Fruit fly (Drosophila melanogaster) ovary, adult (tissue): ENCODE measurements around the gene CG5131.

ENCODE experiments used
- CG17801 ChIP-seq: fragments of 200-800 bp; optimal IDR thresholded peaks from 2 replicates; lab custom pipeline; 2019; ENCODE audit warnings: missing biosample characterization, mild to moderate bottlenecking, missing genetic modification characterization, moderate library complexity; ENCODE audit not compliant: partially characterized antibody

The CG5131 gene

DNA sequence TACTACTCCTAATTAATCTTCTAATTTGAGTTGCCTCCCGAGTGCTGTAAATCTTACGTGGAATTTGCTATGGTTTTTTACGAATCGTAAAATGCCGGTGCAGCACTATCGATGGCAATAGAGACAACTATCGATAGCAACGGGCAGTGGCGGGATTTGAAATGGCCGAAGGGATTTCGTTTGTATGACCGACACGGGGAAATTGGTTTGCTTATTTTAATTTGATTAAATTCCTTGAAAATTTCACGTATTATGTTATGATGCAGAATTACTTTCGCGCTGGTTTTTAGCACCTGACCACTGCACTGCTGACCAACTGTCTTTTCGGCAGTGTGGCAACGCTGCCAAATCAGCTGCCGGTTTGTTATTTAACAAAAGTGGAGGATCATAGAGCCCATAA is at the start of gene CG5131, which contains the start of gene GCS2beta:
Gene CG5131 (plus strand): TSS at position 328 of the 400 bp plus-strand sequence.
Gene GCS2beta (minus strand): TSS at position 134 of the 400 bp plus-strand sequence.
- peak; percentile 84 for TF ChIP-seq CG17801 (GFP tag; lab: Kevin White, UChicago)

DNA sequence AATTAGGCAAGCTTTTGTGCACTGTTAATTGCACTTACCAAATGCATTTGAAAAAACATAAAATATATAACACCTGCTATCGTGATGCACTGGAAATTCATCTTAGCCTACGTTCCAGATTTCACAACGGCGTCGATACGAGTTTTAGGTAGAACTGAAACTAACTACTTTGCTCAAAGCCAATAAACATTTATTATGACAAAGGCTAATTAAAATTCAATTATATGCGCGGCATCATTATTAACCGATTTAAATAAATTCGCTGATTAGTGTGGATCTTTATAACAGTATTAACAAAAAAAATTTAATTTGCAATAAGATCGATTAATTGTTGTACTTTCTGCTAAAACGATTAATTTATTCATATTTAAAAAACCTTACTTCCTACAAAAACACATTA is 47.8 kb upstream of the CG5131 start, which contains the start of gene CG33928:
Gene CG33928 (minus strand): TSS at position 101 of the 400 bp plus-strand sequence.
- TF ChIP-seq CG17801 (GFP tag; lab: Kevin White, UChicago) = no peak

DNA sequence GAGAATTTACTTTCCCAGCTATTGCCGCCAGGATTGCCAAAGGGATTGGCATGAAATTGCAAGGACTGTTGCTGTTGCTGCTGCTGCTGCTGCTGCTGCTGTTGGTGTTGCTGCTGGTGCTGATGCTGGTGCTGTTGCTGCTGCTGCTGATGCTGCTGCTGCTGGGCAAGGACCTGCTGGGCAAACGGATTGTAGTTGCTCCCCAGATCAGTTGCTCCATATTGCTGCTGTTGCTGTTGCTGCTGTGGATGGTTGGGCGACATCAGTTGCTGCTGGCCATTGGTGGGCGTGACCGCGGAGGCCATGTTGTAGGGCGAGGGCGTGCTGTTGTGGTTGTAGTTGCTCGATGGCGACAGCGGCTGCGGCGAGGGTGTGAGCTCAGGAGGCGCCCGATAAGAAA is 46.7 kb upstream of the CG5131 start:
- TF ChIP-seq CG17801 (GFP tag; lab: Kevin White, UChicago) = no peak

DNA sequence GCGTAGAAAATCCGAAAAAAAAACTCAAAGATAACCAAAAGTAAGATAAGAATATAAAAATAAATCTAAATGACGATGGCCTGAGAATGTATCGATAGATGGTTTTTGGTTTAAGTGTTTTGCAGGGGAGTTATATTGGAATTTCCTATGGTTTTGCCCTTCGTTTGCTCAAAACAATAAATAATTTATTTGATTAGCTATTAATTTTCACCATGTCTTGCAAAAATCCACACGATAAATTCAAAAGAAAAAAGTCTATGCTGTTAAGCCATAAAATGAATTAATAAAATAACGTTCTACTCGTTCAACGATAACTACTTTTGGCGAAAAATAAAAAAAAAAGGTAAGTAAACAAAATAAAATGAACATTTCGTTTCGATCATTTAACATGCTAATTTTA is 37.2 kb upstream of the CG5131 start:
- TF ChIP-seq CG17801 (GFP tag; lab: Kevin White, UChicago) = no peak

DNA sequence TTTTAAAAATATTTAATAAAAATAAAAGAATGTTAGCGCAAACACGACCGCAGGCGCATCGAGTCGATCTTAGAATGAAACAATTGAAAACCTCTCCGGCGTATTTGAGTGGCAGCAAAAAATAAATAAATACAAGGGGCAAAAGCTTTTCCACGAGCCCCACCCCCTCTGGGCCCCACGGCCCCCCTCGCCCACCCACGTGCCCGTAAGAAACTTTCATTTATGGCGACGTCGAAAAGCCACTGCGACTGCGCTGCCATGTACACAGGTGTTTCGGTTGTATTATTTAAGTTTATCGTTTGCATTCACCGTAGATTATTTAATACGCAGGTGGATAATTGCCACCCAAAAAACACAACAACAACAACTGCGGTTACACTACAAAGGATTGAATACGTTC is 35.9 kb upstream of the CG5131 start:
- TF ChIP-seq CG17801 (GFP tag; lab: Kevin White, UChicago) = no peak

DNA sequence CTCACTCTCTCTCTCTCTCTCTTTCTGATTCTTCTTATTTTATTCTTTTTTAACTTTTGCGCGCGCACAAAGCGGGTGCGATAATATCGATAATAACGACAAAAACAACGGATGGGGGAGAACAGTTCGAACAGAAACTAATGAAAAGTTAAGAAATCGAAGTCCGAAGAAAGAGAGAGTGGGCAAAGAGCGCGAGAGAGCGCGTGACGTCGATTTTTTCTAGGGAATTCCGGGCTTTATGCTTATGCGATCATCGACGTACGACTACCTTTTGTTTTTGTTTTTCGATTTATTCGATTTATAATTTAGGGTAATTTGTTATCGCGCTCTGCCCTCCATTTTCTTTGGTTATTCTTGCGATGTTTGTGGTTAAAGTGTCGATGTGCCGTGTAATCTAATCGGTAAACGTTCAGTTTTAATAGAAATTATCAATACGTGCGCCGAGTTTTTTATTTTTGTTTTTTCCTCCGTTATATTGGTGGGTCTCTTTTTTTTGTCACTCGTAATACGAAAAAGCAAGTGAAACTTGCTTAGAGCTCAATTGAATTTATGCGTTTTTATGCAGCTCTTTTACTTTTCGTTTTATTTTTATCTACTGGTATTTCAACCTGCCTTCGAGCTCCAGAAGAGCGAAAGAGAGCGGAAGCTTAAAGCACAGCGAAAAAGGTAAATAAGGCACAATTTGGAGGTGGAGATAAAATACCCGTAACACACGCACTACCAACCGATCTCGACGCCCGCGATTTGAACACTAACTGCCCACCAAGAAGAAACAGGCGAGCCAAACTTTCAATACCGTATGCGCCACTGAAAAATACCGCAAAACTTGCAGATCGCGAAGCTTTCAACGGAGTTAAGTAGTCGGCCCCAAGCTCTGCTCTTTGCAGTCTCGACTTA is 34.4 kb upstream of the CG5131 start, which contains the start of gene dl:
Gene dl (minus strand): TSS at position 757 of the 897 bp plus-strand sequence.
- TF ChIP-seq CG17801 (GFP tag; lab: Kevin White, UChicago) = no peak

DNA sequence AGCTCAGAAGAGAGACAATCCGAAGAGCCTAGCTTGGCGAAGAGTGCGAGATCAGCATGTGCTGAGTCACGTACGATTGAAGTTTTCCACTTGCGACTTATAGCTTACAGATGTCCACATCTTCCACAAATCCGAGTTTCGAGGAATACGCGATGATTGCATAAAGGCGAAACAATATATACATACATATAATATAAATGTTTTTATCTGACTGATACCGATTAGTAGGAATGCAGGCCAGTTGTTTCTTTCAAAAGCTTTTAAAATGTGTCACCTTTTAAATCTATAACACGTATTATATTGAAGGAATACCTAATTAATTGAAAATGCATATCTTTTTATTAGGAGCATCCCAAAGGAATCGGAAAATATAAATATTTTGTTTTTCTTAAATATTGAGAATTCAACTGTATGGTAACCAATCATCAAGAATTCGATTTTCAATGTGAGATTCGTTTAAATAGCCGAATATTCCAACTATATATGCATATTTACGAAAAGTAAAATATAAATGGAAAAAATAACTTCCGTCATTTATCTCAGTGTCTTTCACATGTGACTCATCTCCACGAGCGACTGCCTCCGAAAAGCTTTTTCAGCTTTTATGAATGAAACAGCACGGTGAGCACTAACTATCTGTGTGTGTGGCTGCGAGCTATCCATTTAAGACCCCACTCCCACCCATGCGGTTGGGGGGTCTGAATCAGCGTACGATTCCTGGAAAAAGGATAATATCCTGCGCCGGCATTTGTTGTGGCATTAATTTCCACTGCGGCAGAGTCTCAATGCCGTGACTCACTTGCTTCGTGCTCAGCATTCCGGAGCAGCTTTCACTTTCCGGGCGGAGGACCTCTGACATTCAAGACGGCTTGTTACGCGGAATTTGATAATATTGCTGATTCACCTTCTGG is 33.5 kb upstream of the CG5131 start:
- peak; percentile 19 for TF ChIP-seq CG17801 (GFP tag; lab: Kevin White, UChicago)

DNA sequence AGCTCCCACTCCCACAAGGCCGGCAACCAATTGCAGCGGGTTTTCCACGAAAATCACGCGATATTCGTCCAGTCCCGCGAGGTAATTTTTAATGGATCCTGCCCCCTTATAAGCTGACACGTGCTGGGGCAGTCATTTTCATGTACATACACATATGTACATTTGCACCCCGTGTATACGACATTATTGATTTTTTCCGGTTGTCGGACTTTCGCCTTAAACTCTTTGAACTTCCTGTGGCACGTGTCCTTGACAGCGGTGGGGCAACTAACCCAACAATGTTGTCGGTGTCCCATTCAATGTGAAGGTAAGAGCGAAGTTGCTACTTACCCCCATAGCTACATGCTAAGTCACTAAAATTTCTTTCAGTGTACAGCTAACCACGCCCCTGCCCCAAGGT is 32.2 kb upstream of the CG5131 start:
- TF ChIP-seq CG17801 (GFP tag; lab: Kevin White, UChicago) = no peak

DNA sequence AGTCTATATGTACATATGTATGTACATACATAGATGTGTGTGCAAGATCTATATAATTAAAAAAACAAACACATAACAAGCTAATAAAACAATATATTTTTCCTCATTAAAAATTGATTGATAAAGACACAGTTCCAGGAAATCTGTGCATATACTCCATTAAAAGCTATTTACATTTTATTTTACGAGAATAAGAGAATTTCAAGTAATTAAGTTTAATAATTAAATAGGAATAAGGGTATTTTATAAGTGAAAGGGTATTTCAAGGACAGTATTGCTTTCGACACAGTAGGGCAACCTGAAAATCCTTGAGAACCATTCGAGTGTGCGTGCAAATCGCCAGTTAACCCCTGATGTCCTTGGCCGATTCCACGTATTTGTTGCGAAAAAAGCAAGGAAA is 31.7 kb upstream of the CG5131 start, which contains the start of gene CG5050:
Gene CG5050 (plus strand): TSS at position 301 of the 400 bp plus-strand sequence.
- no peak for TF ChIP-seq CG17801 (GFP tag; lab: Kevin White, UChicago)

DNA sequence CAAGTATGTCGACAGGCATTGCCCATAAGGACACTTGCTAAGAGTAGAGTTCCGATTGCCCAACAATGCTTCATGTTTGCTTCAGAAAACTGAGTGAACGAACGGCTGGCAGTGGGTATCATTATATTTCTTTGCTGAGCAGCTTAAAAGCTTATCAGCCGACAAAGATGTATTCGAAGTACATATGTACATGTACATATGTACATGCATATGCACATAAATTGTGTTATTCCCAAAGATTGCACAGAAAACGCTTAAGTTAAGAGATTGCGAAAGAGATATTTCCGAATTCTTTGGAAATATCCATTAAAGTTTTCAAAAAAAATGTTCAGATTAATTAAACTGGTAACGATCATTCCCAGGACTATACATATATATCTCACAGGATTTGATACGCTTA is 28.5 kb upstream of the CG5131 start, which contains the start of gene SPH93:
Gene SPH93 (minus strand): TSS at position 101 of the 400 bp plus-strand sequence.
- TF ChIP-seq CG17801 (GFP tag; lab: Kevin White, UChicago) = no peak

DNA sequence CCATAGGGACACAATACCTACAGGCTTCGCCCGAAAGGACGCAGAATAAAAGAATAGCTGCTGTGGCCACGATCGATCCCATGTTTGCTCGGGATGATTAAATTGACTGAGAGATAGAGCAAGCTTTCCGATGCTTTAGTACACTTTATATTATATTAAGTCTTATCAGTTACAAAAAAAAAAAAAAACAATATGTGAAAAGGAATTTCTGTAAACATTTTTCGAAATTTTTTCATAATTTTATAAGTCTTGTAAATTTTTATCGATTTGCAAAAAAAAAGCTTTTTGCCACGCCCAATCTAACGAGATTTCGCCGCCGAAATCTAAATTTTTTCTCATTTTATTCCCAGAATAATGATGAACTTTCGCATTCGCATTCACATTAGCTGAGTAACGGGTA is 26.4 kb upstream of the CG5131 start, which contains the start of gene CG18563:
Gene CG18563 (minus strand): TSS at position 101 of the 400 bp plus-strand sequence.
- TF ChIP-seq CG17801 (GFP tag; lab: Kevin White, UChicago) = no peak

DNA sequence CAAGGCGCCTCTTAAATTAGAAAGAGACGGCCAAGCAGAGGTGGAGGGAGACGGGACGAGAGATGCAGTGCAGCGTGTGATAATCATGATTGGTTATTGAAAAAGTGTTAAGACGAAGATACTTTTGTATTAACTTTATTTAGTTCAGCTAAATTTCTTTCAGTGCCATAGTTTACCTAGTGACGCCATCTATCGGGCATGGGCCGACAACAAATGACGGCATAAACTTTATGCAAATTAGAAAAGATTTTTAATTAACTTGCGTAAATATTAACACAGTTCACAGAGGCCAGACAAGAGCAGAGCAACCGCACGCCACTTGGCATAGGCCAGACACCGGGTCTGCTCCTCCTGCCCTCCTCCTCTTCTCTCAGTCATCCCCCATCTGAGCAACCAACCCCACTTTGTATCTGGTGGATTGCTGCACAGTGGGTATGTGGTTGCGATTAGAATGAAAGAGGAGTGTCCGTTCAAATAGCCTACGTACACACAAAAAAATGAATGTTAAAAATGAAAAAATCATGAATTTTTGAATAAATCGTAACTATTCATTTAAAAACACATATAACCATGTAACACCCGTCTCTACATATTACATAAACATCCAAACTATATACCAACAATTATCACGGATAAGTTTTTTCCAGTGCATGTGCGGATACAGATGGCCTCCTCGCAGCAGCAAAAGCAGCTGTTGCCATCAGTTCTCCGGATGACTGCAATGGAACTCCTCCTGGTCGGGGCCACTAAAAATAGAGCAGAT is 18.2 kb upstream of the CG5131 start:
- TF ChIP-seq CG17801 (GFP tag; lab: Kevin White, UChicago) = no peak

DNA sequence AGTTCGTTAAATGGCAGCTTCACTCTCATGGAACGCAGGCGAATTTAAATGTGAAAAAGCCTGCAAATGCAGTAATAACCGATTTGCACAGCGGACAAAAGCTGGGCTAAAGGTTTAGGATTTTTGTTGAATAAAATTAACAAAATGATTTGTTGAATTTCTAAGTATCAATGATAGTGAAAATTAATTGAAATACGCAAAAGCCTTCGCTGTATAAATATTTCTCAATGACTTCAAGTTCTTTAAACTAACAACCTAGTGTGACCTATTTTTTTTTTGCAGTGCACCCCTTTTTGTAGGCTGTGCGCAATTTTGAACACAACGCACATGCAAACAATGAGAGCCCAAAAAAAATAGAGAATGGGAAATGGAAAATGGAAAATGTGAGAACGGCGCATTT is 17.4 kb upstream of the CG5131 start:
- no peak for TF ChIP-seq CG17801 (GFP tag; lab: Kevin White, UChicago)

DNA sequence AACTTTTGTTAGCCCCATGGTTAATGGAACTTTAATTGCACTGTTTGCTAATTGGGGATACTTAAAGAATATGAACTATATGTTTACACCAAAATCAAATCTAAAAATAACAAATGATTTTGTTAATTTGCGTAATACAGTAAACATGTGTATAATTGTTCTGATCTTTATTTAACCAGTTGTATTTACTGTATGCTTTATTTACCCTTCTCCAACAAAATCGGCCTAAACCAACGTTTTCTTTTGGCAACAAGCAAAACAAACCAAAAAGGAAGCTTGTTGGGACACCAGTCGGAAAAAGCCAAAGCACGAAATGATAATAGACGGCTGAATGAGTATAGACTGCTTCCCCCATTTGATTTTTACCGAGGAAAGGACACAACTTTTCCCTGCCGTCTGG is 13.7 kb upstream of the CG5131 start:
- TF ChIP-seq CG17801 (GFP tag; lab: Kevin White, UChicago) = no peak
